Worm (Caenorhabditis elegans): ENCODE results near the gene R13D11.10.

DNA sequence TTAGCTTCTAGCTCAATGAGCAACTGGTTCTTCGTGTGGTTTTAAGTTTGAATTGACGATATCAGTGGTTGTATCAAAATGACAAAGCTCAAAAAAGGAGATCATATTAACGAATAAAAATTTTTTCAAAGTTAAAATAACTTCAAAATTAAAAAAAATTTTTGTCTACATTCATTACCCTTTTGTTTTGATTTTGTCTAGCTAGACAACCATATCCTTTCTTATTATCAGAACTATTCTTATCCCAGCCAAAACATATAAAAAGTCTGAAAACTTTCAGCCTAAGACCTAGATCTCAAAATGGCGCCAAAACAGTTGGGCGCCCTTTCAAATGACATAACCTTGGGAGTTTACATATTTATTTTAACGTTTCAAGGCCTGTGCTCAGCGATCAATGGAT lies 4.2 kb upstream of the R13D11.10 start, which contains the start of gene R13D11.1:
- no peak for TF ChIP-seq elt-3 (tag; optimal IDR thresholded peaks at IDR 0.05)
- no peak for TF ChIP-seq blmp-1 (tag; optimal IDR thresholded peaks at IDR 0.05)
- TF ChIP-seq unc-62 (GFP tag; optimal IDR thresholded peaks at IDR 0.05) = no peak
- no peak for TF ChIP-seq lsy-2 (tag; optimal IDR thresholded peaks at IDR 0.05)
- TF ChIP-seq nhr-28 (tag; optimal IDR thresholded peaks at IDR 0.05) = no peak
- TF ChIP-seq mls-2 (tag; optimal IDR thresholded peaks at IDR 0.05) = no peak
- no peak for TF ChIP-seq pha-4 (tag; optimal IDR thresholded peaks at IDR 0.05)
- TF ChIP-seq lin-13 (tag; optimal IDR thresholded peaks at IDR 0.05) = no peak

All from whole organism, mixed stage, embryonic.